Worm (Caenorhabditis elegans) whole organism, L4 larva: ENCODE results near the gene lin-36.

Experiments used
- F37D6.2 ChIP-seq: sonication (generic microtip); optimal IDR thresholded peaks from 2 replicates; lab custom pipeline; 2016; ENCODE audit warnings: mild to moderate bottlenecking, missing genetic modification characterization, missing compliant biosample characterization
- R02D3.7 ChIP-seq: fragments of 150-350 bp; sonication (generic microtip); optimal IDR thresholded peaks from 3 replicates; lab custom pipeline; 2014; ENCODE audit warnings: missing biosample characterization, missing genetic modification characterization
- T20F7.1 ChIP-seq: fragments of 200-800 bp; sonication (Bioruptor generic); optimal IDR thresholded peaks from 2 replicates; lab custom pipeline; 2018; ENCODE audit warnings: mild to moderate bottlenecking, missing genetic modification characterization, missing compliant biosample characterization
- Y5F2A.4 ChIP-seq: fragments of 200-800 bp; sonication (Bioruptor generic); optimal IDR thresholded peaks from 2 replicates; lab custom pipeline; 2018; ENCODE audit warnings: mild to moderate bottlenecking, missing genetic modification characterization, missing compliant biosample characterization
- ZK337.2 ChIP-seq: fragments of 200-800 bp; sonication (Bioruptor generic); IDR thresholded peaks from 2 replicates; pipeline ENCODE4 v1.3.6; 2022; ENCODE audit warnings: missing genetic modification reagents, missing genetic modification characterization, missing compliant biosample characterization
- aha-1 ChIP-seq: fragments of 150-350 bp; peaks from one replicate; lab custom pipeline; 2014; ENCODE audit warnings: missing biosample characterization, missing genetic modification characterization
- arid-1 ChIP-seq: fragments of 200-800 bp; sonication (Bioruptor generic); conservative IDR thresholded peaks from 2 replicates; pipeline ENCODE4 v1.3.6; 2022; ENCODE audit warnings: missing genetic modification reagents, missing genetic modification characterization, missing compliant biosample characterization
- ceh-20 ChIP-seq: fragments of 200-800 bp; sonication (Bioruptor generic); IDR thresholded peaks from 2 replicates; pipeline ENCODE4 v1.3.6; 2022; ENCODE audit warnings: missing genetic modification reagents, missing genetic modification characterization, missing compliant biosample characterization
- ceh-32 ChIP-seq: sonication (generic microtip); optimal IDR thresholded peaks from 2 replicates; lab custom pipeline; 2016; ENCODE audit warnings: mild to moderate bottlenecking, missing genetic modification characterization, missing compliant biosample characterization; ENCODE audit not compliant: poor library complexity
- ceh-44 ChIP-seq: fragments of 200-800 bp; sonication (Bioruptor generic); IDR thresholded peaks from 2 replicates; pipeline ENCODE4 v1.3.6; 2022; ENCODE audit warnings: missing genetic modification reagents, missing genetic modification characterization, missing compliant biosample characterization
- daf-12 ChIP-seq: fragments of 150-350 bp; optimal IDR thresholded peaks from 2 replicates; lab custom pipeline; 2014; ENCODE audit warnings: missing biosample characterization, missing genetic modification reagents, missing genetic modification characterization
- daf-16 ChIP-seq, 3 experiments: sonication (generic microtip); optimal IDR thresholded peaks; 2 replicates each; lab custom pipeline; 2016 to 2017; ENCODE audit warnings: missing genetic modification characterization in 3 of 3, missing genetic modification reagents in 3 of 3, mild to moderate bottlenecking in 2 of 3, missing compliant biosample characterization in 2 of 3, missing biosample characterization in 1 of 3, moderate library complexity in 1 of 3
- dmd-6 ChIP-seq: fragments of 200-800 bp; sonication (Bioruptor generic); IDR thresholded peaks from 2 replicates; pipeline ENCODE4 v1.3.6; 2022; ENCODE audit warnings: missing genetic modification reagents, missing genetic modification characterization, missing compliant biosample characterization
- dve-1 ChIP-seq: sonication (generic microtip); optimal IDR thresholded peaks from 2 replicates; lab custom pipeline; 2017; ENCODE audit warnings: antibody characterized with exemption, mild to moderate bottlenecking, missing genetic modification characterization, missing compliant biosample characterization; ENCODE audit not compliant: insufficient read depth
- egl-27 ChIP-seq: sonication (generic microtip); optimal IDR thresholded peaks from 3 replicates; lab custom pipeline; 2017; ENCODE audit warnings: missing biosample characterization, missing genetic modification reagents, missing genetic modification characterization
- egl-43 ChIP-seq: fragments of 200-800 bp; sonication (Bioruptor generic); IDR thresholded peaks from 2 replicates; pipeline ENCODE4 v1.3.6; 2022; ENCODE audit warnings: missing genetic modification reagents, missing genetic modification characterization, missing compliant biosample characterization
- gei-8 ChIP-seq: fragments of 200-800 bp; sonication (Bioruptor generic); optimal IDR thresholded peaks from 2 replicates; lab custom pipeline; 2018; ENCODE audit warnings: mild to moderate bottlenecking, missing genetic modification characterization, missing compliant biosample characterization
- hmg-1.1 ChIP-seq: fragments of 200-800 bp; sonication (Bioruptor generic); IDR thresholded peaks from 2 replicates; pipeline ENCODE4 v1.3.6; 2022; ENCODE audit warnings: missing genetic modification reagents, missing genetic modification characterization, missing compliant biosample characterization
- lim-7 ChIP-seq: fragments of 200-800 bp; sonication (Bioruptor generic); IDR thresholded peaks from 2 replicates; pipeline ENCODE4 v1.3.6; 2022; ENCODE audit warnings: missing genetic modification characterization, missing compliant biosample characterization
- lin-13 ChIP-seq: fragments of 150-350 bp; optimal IDR thresholded peaks from 2 replicates; lab custom pipeline; 2014; ENCODE audit warnings: missing biosample characterization, missing genetic modification reagents, missing genetic modification characterization
- lin-15B ChIP-seq: fragments of 150-350 bp; sonication (generic microtip); optimal IDR thresholded peaks from 3 replicates; lab custom pipeline; 2014; ENCODE audit warnings: missing biosample characterization, missing genetic modification characterization
- lin-29 ChIP-seq: fragments of 200-800 bp; sonication (Bioruptor generic); IDR thresholded peaks from 2 replicates; pipeline ENCODE4 v1.3.6; 2022; ENCODE audit warnings: missing genetic modification reagents, missing genetic modification characterization, missing compliant biosample characterization
- lir-3 ChIP-seq: sonication (generic microtip); optimal IDR thresholded peaks from 2 replicates; lab custom pipeline; 2016; ENCODE audit warnings: mild to moderate bottlenecking, missing genetic modification characterization, missing compliant biosample characterization
- lsy-2 ChIP-seq, 2 experiments: fragments of 150-350 bp in 1 of 2; sonication (generic microtip) in 1 of 2; optimal IDR thresholded peaks; 2 replicates each; lab custom pipeline; 2014 to 2017; ENCODE audit warnings: missing biosample characterization in 2 of 2, missing genetic modification characterization in 2 of 2
- madf-5 ChIP-seq, 2 experiments: fragments of 200-800 bp; sonication (Bioruptor generic); IDR thresholded peaks; 2 replicates each; pipeline ENCODE4 v1.3.6; 2022; ENCODE audit warnings: missing compliant biosample characterization in 2 of 2, missing genetic modification characterization in 2 of 2
- madf-9 ChIP-seq: fragments of 200-800 bp; sonication (Bioruptor generic); conservative IDR thresholded peaks from 2 replicates; pipeline ENCODE4 v1.3.6; 2022; ENCODE audit warnings: missing genetic modification reagents, missing genetic modification characterization, missing compliant biosample characterization
- mep-1 ChIP-seq: fragments of 150-350 bp; sonication (generic microtip); optimal IDR thresholded peaks from 3 replicates; lab custom pipeline; 2014; ENCODE audit warnings: missing biosample characterization, missing genetic modification characterization
- nhr-11 ChIP-seq: fragments of 150-350 bp; optimal IDR thresholded peaks from 2 replicates; lab custom pipeline; 2014; ENCODE audit warnings: missing biosample characterization, missing genetic modification characterization
- nhr-25 ChIP-seq: sonication (generic microtip); optimal IDR thresholded peaks from 2 replicates; lab custom pipeline; 2017; ENCODE audit warnings: missing genetic modification characterization, mild to moderate bottlenecking, missing compliant biosample characterization, antibody characterized with exemption, moderate library complexity, borderline replicate concordance; ENCODE audit not compliant: insufficient read depth
- nhr-28 ChIP-seq: fragments of 150-350 bp; optimal IDR thresholded peaks from 2 replicates; lab custom pipeline; 2014; ENCODE audit warnings: missing biosample characterization, missing genetic modification characterization
- nhr-6 ChIP-seq: fragments of 150-350 bp; optimal IDR thresholded peaks from 2 replicates; lab custom pipeline; 2014; ENCODE audit warnings: missing biosample characterization, missing genetic modification characterization
- pha-4 ChIP-seq, 2 experiments: fragments of 150-350 bp in 1 of 2; fragments of 200-800 bp in 1 of 2; sonication (Bioruptor generic) in 1 of 2; IDR thresholded peaks in 1 of 2; optimal IDR thresholded peaks in 1 of 2; 2 replicates each; pipeline versions ENCODE4 v1.3.6 to Lab custom; 2014 to 2022; ENCODE audit warnings: missing genetic modification characterization in 2 of 2, missing genetic modification reagents in 2 of 2, missing biosample characterization in 1 of 2, missing compliant biosample characterization in 1 of 2
- php-3 ChIP-seq: fragments of 200-800 bp; sonication (Bioruptor generic); IDR thresholded peaks from 2 replicates; pipeline ENCODE4 v1.3.6; 2022; ENCODE audit warnings: missing genetic modification reagents, missing genetic modification characterization, missing compliant biosample characterization
- pqm-1 ChIP-seq: sonication (generic microtip); optimal IDR thresholded peaks from 2 replicates; lab custom pipeline; 2017; ENCODE audit warnings: missing biosample characterization, missing genetic modification characterization
- rbr-2 ChIP-seq: sonication (generic microtip); optimal IDR thresholded peaks from 2 replicates; lab custom pipeline; 2016; ENCODE audit warnings: missing genotype, missing genetic modification characterization, missing compliant biosample characterization
- skn-1 ChIP-seq: fragments of 150-350 bp; optimal IDR thresholded peaks from 2 replicates; lab custom pipeline; 2014; ENCODE audit warnings: missing biosample characterization, missing genetic modification characterization
- snpc-1.2 ChIP-seq: fragments of 200-800 bp; sonication (Bioruptor generic); IDR thresholded peaks from 2 replicates; pipeline ENCODE4 v1.3.6; 2022; ENCODE audit warnings: missing genetic modification reagents, missing genetic modification characterization, missing compliant biosample characterization
- snpc-4 ChIP-seq: fragments of 150-350 bp; optimal IDR thresholded peaks from 2 replicates; lab custom pipeline; 2014; ENCODE audit warnings: missing biosample characterization, missing genetic modification characterization
- spr-1 ChIP-seq: sonication (generic microtip); optimal IDR thresholded peaks from 2 replicates; lab custom pipeline; 2016; ENCODE audit warnings: mild to moderate bottlenecking, missing genetic modification characterization, missing compliant biosample characterization
- spr-3 ChIP-seq: fragments of 200-800 bp; sonication (Bioruptor generic); optimal IDR thresholded peaks from 2 replicates; lab custom pipeline; 2018; ENCODE audit warnings: mild to moderate bottlenecking, missing genetic modification characterization, missing compliant biosample characterization
- tag-97 ChIP-seq: fragments of 200-800 bp; sonication (Bioruptor generic); IDR thresholded peaks from 2 replicates; pipeline ENCODE4 v1.3.6; 2022; ENCODE audit warnings: missing genetic modification characterization, missing compliant biosample characterization
- unc-130 ChIP-seq: sonication (generic microtip); optimal IDR thresholded peaks from 2 replicates; lab custom pipeline; 2016; ENCODE audit warnings: missing genetic modification reagents, missing genetic modification characterization, missing compliant biosample characterization
- vab-7 ChIP-seq: fragments of 200-800 bp; sonication (Bioruptor generic); IDR thresholded peaks from 2 replicates; pipeline ENCODE4 v1.3.6; 2022; ENCODE audit warnings: missing genetic modification reagents, missing genetic modification characterization, missing compliant biosample characterization
- zag-1 ChIP-seq: fragments of 150-350 bp; optimal IDR thresholded peaks from 2 replicates; lab custom pipeline; 2014; ENCODE audit warnings: missing biosample characterization, missing genetic modification characterization
- zfp-2 ChIP-seq: sonication (generic microtip); optimal IDR thresholded peaks from 2 replicates; lab custom pipeline; 2016; ENCODE audit warnings: mild to moderate bottlenecking, missing genetic modification characterization, missing compliant biosample characterization
- zfp-3 ChIP-seq: fragments of 200-800 bp; sonication (Bioruptor generic); conservative IDR thresholded peaks from 2 replicates; pipeline ENCODE4 v1.3.6; 2022; ENCODE audit warnings: missing genetic modification reagents, missing genetic modification characterization, missing compliant biosample characterization
- zip-11 ChIP-seq: fragments of 200-800 bp; sonication (Bioruptor generic); IDR thresholded peaks from 2 replicates; pipeline ENCODE4 v1.3.6; 2022; ENCODE audit warnings: missing genetic modification characterization, missing compliant biosample characterization
- zip-2 ChIP-seq: fragments of 150-350 bp; optimal IDR thresholded peaks from 2 replicates; lab custom pipeline; 2014; ENCODE audit warnings: missing biosample characterization, missing genetic modification characterization

The lin-36 gene

DNA sequence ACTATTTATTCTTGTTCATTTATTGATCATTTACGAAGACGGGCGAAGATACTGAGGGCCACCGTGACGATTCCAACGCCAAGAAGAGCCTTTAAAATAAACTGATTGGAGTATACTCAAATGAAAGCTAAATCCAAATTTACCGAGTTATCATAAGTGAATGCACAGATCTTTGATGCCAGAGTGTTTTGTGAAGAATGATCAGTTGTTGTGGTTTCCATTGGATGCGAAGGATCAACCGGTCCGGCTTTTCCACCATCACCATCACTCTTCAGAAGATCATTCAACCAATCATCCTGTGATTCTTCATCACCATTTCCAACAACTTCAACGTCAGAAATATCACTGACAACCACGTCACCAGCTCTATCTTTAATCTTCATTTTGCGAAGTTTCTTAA is 43.4 kb downstream of the lin-36 start (continued):
- TF ChIP-seq egl-27 (tag; lab: Kevin White, UChicago) (no peak), lir-3 (no peak), rbr-2 (tag; lab: Kevin White, UChicago) (no peak), daf-12 (no peak), madf-5 (GFP tag; IDR thresholded peaks at IDR 0.05; lab: Robert Waterston, UW) (no peak), gei-8 (GFP tag; lab: Kevin White, UChicago) (no peak), lin-15B (no peak), zip-11 (GFP tag; lab: Robert Waterston, UW) (no peak), spr-1 (tag; lab: Kevin White, UChicago) (no peak), egl-43 (peak; percentile 51; the same call in 1 of the 2 replicates), ceh-20 (GFP tag; lab: Robert Waterston, UW) (no peak), zag-1 (tag; lab: Kevin White, UChicago) (no peak), unc-130 (GFP tag; lab: Kevin White, UChicago) (no peak)
- TF ChIP-seq, all 104 proteins: peak for 22

DNA sequence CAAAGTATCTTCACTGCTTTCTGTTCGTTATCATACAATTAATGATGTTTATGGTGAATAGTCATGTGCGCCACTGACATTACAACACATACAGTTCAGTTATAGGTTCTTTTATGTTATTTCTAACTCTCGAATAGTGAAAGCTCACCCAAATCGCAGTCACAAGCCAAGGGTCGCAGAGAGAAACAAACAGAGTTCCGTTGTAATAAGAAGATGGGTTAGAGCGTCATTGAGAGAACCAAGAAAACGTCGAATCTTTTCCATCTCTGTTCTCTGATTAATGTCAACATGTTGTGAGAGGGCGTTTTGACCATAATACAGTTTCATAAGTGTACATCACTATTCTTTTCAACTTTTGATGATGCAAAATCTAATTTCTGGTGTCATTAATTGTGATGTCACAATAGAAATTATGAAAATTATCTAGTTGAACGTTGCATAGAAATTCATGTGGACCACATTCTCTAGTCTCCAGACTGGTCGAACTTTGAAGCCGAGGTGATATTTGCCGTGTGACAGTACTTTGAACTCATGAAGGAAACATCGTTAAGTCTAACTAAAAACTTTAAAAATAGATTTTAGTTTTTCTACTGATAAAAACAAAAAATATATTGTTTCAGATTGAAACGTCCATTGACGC is 46.6 kb downstream of the lin-36 start:
- TF ChIP-seq zfp-3 (GFP tag; lab: Robert Waterston, UW) = no peak
- peak; percentile 2 for TF ChIP-seq zip-2 (tag; lab: Kevin White, UChicago)
- TF ChIP-seq pha-4 (GFP tag; IDR thresholded peaks at IDR 0.05; lab: Robert Waterston, UW) = no peak
- no peak for TF ChIP-seq pha-4 (tag; optimal IDR thresholded peaks at IDR 0.05; lab: Kevin White, UChicago)
- TF ChIP-seq lir-3 = no peak
- TF ChIP-seq lsy-2 (tag; optimal IDR thresholded peaks at IDR 0.05; lab: Kevin White, UChicago) = peak in 1 of 2 experiments; percentile 28
- no peak for TF ChIP-seq ceh-44 (GFP tag; lab: Robert Waterston, UW)
- no peak for TF ChIP-seq madf-9
- no peak for TF ChIP-seq aha-1
- TF ChIP-seq ZK337.2 (GFP tag; lab: Robert Waterston, UW) = no peak
- no peak for TF ChIP-seq skn-1 (tag; lab: Kevin White, UChicago)
- no peak for TF ChIP-seq zfp-2 (tag; lab: Kevin White, UChicago)
- no peak for TF ChIP-seq nhr-25 (tag; lab: Kevin White, UChicago)
- no peak for TF ChIP-seq F37D6.2
- no peak for TF ChIP-seq ceh-32 (tag; lab: Kevin White, UChicago)
- TF ChIP-seq tag-97 = no peak
- peak; percentile 65 for TF ChIP-seq mep-1 (tag; lab: Kevin White, UChicago)
- TF ChIP-seq snpc-1.2 (GFP tag; lab: Robert Waterston, UW) = no peak
- TF ChIP-seq snpc-4 (tag; lab: Kevin White, UChicago) = no peak
- TF ChIP-seq php-3 (GFP tag; lab: Robert Waterston, UW) = peak; percentile 82
- TF ChIP-seq daf-16 (GFP tag; optimal IDR thresholded peaks at IDR 0.05; lab: Kevin White, UChicago) = no peak
- peak; percentile 53 for TF ChIP-seq daf-16 (tag; optimal IDR thresholded peaks at IDR 0.05; lab: Kevin White, UChicago)
- no peak for TF ChIP-seq spr-3 (GFP tag; lab: Kevin White, UChicago)
- peak; percentile 17 for TF ChIP-seq T20F7.1 (GFP tag; lab: Kevin White, UChicago)
- peak; percentile 12 for TF ChIP-seq lin-13 (GFP tag; lab: Kevin White, UChicago)
- no peak for TF ChIP-seq vab-7 (GFP tag; lab: Robert Waterston, UW)
- 0 out of 2 replicates have a peak, but pooled peaks have one; percentile 10 for TF ChIP-seq arid-1 (GFP tag; lab: Robert Waterston, UW)
- peak; percentile 32; the same call in 1 of the 2 replicates for TF ChIP-seq dmd-6 (GFP tag; lab: Robert Waterston, UW)
- no peak for TF ChIP-seq zag-1 (tag; lab: Kevin White, UChicago)
- TF ChIP-seq nhr-28 (tag; lab: Kevin White, UChicago) = peak; percentile 48
- no peak for TF ChIP-seq Y5F2A.4
- TF ChIP-seq nhr-11 (tag; lab: Kevin White, UChicago) = peak; percentile 45
- TF ChIP-seq dve-1 (tag; lab: Kevin White, UChicago) = peak; percentile 71
- TF ChIP-seq R02D3.7 = no peak
- TF ChIP-seq nhr-6 = peak; percentile 16
- no peak for TF ChIP-seq gei-8 (GFP tag; lab: Kevin White, UChicago)
- no peak for TF ChIP-seq lim-7 (GFP tag; lab: Robert Waterston, UW)
- TF ChIP-seq pqm-1 (tag; lab: Kevin White, UChicago) = peak; percentile 6
- no peak for TF ChIP-seq hmg-1.1 (GFP tag; lab: Robert Waterston, UW)
- no peak for TF ChIP-seq egl-43
- no peak for TF ChIP-seq lin-29 (GFP tag; lab: Robert Waterston, UW)
